Worm (Caenorhabditis elegans) whole organism, L3 larva: ENCODE results near the gene C33H5.13.

Source experiments
- ama-1 ChIP-seq: fragments of 150-350 bp; optimal IDR thresholded peaks from 2 replicates; lab custom pipeline; 2018
- ceh-16 ChIP-seq: sonication (generic microtip); optimal IDR thresholded peaks from 2 replicates; lab custom pipeline; 2017; ENCODE audit warnings: missing biosample characterization, missing genetic modification characterization
- ceh-28 ChIP-seq: fragments of 150-350 bp; optimal IDR thresholded peaks from 2 replicates; lab custom pipeline; 2014; ENCODE audit warnings: missing biosample characterization, missing genetic modification reagents, missing genetic modification characterization
- daf-12 ChIP-seq: fragments of 150-350 bp; optimal IDR thresholded peaks from 2 replicates; lab custom pipeline; 2014; ENCODE audit warnings: missing biosample characterization, missing genetic modification reagents, missing genetic modification characterization
- egl-5 ChIP-seq: fragments of 150-350 bp; optimal IDR thresholded peaks from 2 replicates; lab custom pipeline; 2017; ENCODE audit warnings: missing biosample characterization, missing genetic modification reagents, missing genetic modification characterization, inconsistent platforms
- elt-1 ChIP-seq: fragments of 150-350 bp; optimal IDR thresholded peaks from 2 replicates; lab custom pipeline; 2014; ENCODE audit warnings: missing biosample characterization, missing genetic modification characterization
- elt-2 ChIP-seq: sonication (generic microtip); optimal IDR thresholded peaks from 2 replicates; lab custom pipeline; 2016; ENCODE audit warnings: missing genetic modification reagents, mild to moderate bottlenecking, missing genetic modification characterization, missing compliant biosample characterization
- elt-3 ChIP-seq, 3 experiments: fragments of 150-350 bp in 1 of 3; sonication (generic microtip) in 2 of 3; optimal IDR thresholded peaks; 2 replicates in 2 of 3; 4 replicates in 1 of 3; lab custom pipeline; 2014 to 2017; ENCODE audit warnings: missing biosample characterization in 3 of 3, missing genetic modification characterization in 3 of 3
- eor-1 ChIP-seq, 2 experiments: fragments of 150-350 bp; optimal IDR thresholded peaks; 2 replicates each; lab custom pipeline; 2014 to 2018; ENCODE audit warnings: missing biosample characterization in 2 of 2, missing genetic modification characterization in 2 of 2
- fkh-10 ChIP-seq: sonication (generic microtip); optimal IDR thresholded peaks from 2 replicates; lab custom pipeline; 2017; ENCODE audit warnings: missing biosample characterization, missing genetic modification reagents, missing genetic modification characterization
- hmg-11 ChIP-seq: sonication (generic microtip); optimal IDR thresholded peaks from 2 replicates; lab custom pipeline; 2016; ENCODE audit warnings: missing genetic modification characterization, missing compliant biosample characterization
- jun-1 ChIP-seq: fragments of 150-350 bp; optimal IDR thresholded peaks from 2 replicates; lab custom pipeline; 2014; ENCODE audit warnings: missing biosample characterization, missing genetic modification reagents, missing genetic modification characterization
- lin-15B ChIP-seq: fragments of 150-350 bp; optimal IDR thresholded peaks from 2 replicates; lab custom pipeline; 2014; ENCODE audit warnings: missing biosample characterization, missing genetic modification characterization
- lin-39 ChIP-seq: fragments of 150-350 bp; optimal IDR thresholded peaks from 2 replicates; lab custom pipeline; 2018; ENCODE audit warnings: missing biosample characterization, missing genetic modification reagents, missing genetic modification characterization
- mdl-1 ChIP-seq: fragments of 150-350 bp; optimal IDR thresholded peaks from 2 replicates; lab custom pipeline; 2014; ENCODE audit warnings: missing biosample characterization, missing genetic modification characterization
- mml-1 ChIP-seq: fragments of 150-350 bp; sonication (generic microtip); optimal IDR thresholded peaks from 3 replicates; lab custom pipeline; 2014; ENCODE audit warnings: missing biosample characterization, missing genetic modification characterization
- nfya-1 ChIP-seq: sonication (generic microtip); optimal IDR thresholded peaks from 2 replicates; lab custom pipeline; 2017; ENCODE audit warnings: missing genetic modification characterization, mild to moderate bottlenecking, missing compliant biosample characterization, antibody characterized with exemption, moderate library complexity; ENCODE audit not compliant: insufficient read depth
- nhr-11 ChIP-seq: fragments of 150-350 bp; optimal IDR thresholded peaks from 2 replicates; lab custom pipeline; 2014; ENCODE audit warnings: missing biosample characterization, missing genetic modification characterization
- nhr-23 ChIP-seq: fragments of 150-350 bp; optimal IDR thresholded peaks from 2 replicates; lab custom pipeline; 2014; ENCODE audit warnings: missing biosample characterization, missing genetic modification reagents, missing genetic modification characterization
- nhr-25 ChIP-seq: sonication (generic microtip); optimal IDR thresholded peaks from 2 replicates; lab custom pipeline; 2017; ENCODE audit warnings: missing biosample characterization, missing genetic modification characterization
- nhr-67 ChIP-seq: fragments of 150-350 bp; optimal IDR thresholded peaks from 2 replicates; lab custom pipeline; 2014; ENCODE audit warnings: missing biosample characterization, missing genetic modification characterization
- nhr-76 ChIP-seq: fragments of 150-350 bp; sonication (generic microtip); optimal IDR thresholded peaks from 5 replicates; lab custom pipeline; 2014; ENCODE audit warnings: missing biosample characterization, missing genetic modification characterization
- nhr-77 ChIP-seq: fragments of 150-350 bp; optimal IDR thresholded peaks from 2 replicates; lab custom pipeline; 2014; ENCODE audit warnings: missing biosample characterization, missing genetic modification characterization
- pha-4 ChIP-seq: fragments of 150-350 bp; optimal IDR thresholded peaks from 2 replicates; lab custom pipeline; 2014; ENCODE audit warnings: missing biosample characterization, missing genetic modification reagents, missing genetic modification characterization
- pqm-1 ChIP-seq: fragments of 150-350 bp; optimal IDR thresholded peaks from 2 replicates; lab custom pipeline; 2017; ENCODE audit warnings: missing biosample characterization, missing genetic modification characterization, inconsistent platforms
- sea-2 ChIP-seq: fragments of 150-350 bp; sonication (generic microtip); optimal IDR thresholded peaks from 4 replicates; lab custom pipeline; 2014; ENCODE audit warnings: missing biosample characterization, missing genetic modification reagents, missing genetic modification characterization
- skn-1 ChIP-seq: fragments of 150-350 bp; optimal IDR thresholded peaks from 2 replicates; lab custom pipeline; 2014; ENCODE audit warnings: missing biosample characterization, missing genetic modification characterization
- snpc-4 ChIP-seq: fragments of 150-350 bp; optimal IDR thresholded peaks from 2 replicates; lab custom pipeline; 2014; ENCODE audit warnings: missing biosample characterization, missing genetic modification characterization
- unc-39 ChIP-seq: sonication (generic microtip); optimal IDR thresholded peaks from 4 replicates; lab custom pipeline; 2017; ENCODE audit warnings: missing biosample characterization, missing genetic modification characterization
- unc-62 ChIP-seq: fragments of 150-350 bp; sonication (generic microtip); optimal IDR thresholded peaks from 4 replicates; lab custom pipeline; 2014; ENCODE audit warnings: missing biosample characterization, missing genetic modification reagents, missing genetic modification characterization
- zag-1 ChIP-seq: fragments of 150-350 bp; optimal IDR thresholded peaks from 2 replicates; lab custom pipeline; 2014; ENCODE audit warnings: missing biosample characterization, missing genetic modification characterization
- ztf-4 ChIP-seq: fragments of 150-350 bp; optimal IDR thresholded peaks from 2 replicates; lab custom pipeline; 2014; ENCODE audit warnings: missing biosample characterization, missing genetic modification characterization

Gene C33H5.13

ce11 chrIV:7834625-7835228, 42.7 kb upstream of the C33H5.13 start, which contains the start of gene erp-44.2:
Gene erp-44.2 (minus strand): TSS chrIV:7834675.
- no peak for TF ChIP-seq mml-1 (tag; lab: Kevin White, UChicago)
- no peak for TF ChIP-seq ama-1 (lab: Kevin White, UChicago)
- TF ChIP-seq skn-1 (tag; lab: Kevin White, UChicago) = no peak
- no peak for TF ChIP-seq fkh-10
- TF ChIP-seq nhr-77 (tag; lab: Kevin White, UChicago) = no peak
- TF ChIP-seq pha-4 (tag; lab: Kevin White, UChicago) = peak; percentile 93

DNA sequence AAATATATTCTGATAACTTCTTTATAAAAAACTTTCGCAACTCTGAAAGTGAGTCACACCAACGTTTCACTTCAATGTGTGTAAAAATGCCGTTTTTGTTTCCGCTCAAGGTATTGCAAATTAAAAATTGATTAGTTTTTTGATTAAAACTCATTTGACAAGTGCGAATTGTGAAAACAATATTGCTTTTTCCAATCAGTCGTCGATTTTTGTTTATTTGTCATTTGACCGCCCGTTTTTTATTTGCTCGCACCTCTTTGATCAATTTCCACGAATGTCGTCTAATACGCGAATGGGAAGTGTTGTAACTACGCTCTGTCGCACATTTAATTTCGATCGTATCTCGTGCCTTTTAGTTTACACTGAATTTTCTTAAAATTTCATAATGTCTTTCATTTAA, 38.1 kb upstream of the C33H5.13 start, which contains the start of gene mvb-12:
TSS of gene mvb-12 (plus strand) at position 375 of the 400 bp plus-strand sequence.
- peak; percentile 43 for TF ChIP-seq lin-15B
- no peak for TF ChIP-seq ceh-16 (tag; lab: Kevin White, UChicago)
- peak; percentile 23 for TF ChIP-seq hmg-11 (tag; lab: Kevin White, UChicago)
- peak; percentile 38 for TF ChIP-seq snpc-4 (tag; lab: Kevin White, UChicago)
- TF ChIP-seq nfya-1 (tag; lab: Kevin White, UChicago) = peak; percentile 42
- TF ChIP-seq pha-4 (tag; lab: Kevin White, UChicago) = peak; percentile 80
- TF ChIP-seq egl-5 = peak; percentile 57
- TF ChIP-seq nhr-11 (tag; lab: Kevin White, UChicago) = no peak
- peak; percentile 41 for TF ChIP-seq elt-2 (tag; lab: Kevin White, UChicago)
- no peak for TF ChIP-seq daf-12 (tag; lab: Kevin White, UChicago)
- no peak for TF ChIP-seq lin-39 (tag; lab: Kevin White, UChicago)

- TF ChIP-seq egl-5 = no peak
- no peak for TF ChIP-seq zag-1 (tag; lab: Kevin White, UChicago)
- peak; percentile 83 for TF ChIP-seq elt-2 (tag; lab: Kevin White, UChicago)
- no peak for TF ChIP-seq jun-1 (tag; lab: Kevin White, UChicago)
- TF ChIP-seq, all 47 proteins: peak for 1
These were observed 37.3 kb upstream of the C33H5.13 start, which contains the start of gene C06A6.4 for ce11 chrIV:7829275-7829938. Gene C06A6.4 (minus strand): TSS chrIV:7829298.

ce11 chrIV:7824649-7825048, 32.6 kb upstream of the C33H5.13 start:
- TF ChIP-seq elt-3 (tag; optimal IDR thresholded peaks at IDR 0.05; lab: Kevin White, UChicago) (no peak), nhr-23 (tag; lab: Kevin White, UChicago) (peak; percentile 53), nhr-25 (tag; lab: Kevin White, UChicago) (peak; percentile 16)

ce11 chrIV:7822524-7822923, 30.5 kb upstream of the C33H5.13 start, which contains the start of gene T14A8.2:
Gene T14A8.2 (minus strand): TSS chrIV:7822624.
- TF ChIP-seq ztf-4 (no peak), unc-39 (tag; lab: Kevin White, UChicago) (no peak), pqm-1 (tag; lab: Kevin White, UChicago) (no peak)

DNA sequence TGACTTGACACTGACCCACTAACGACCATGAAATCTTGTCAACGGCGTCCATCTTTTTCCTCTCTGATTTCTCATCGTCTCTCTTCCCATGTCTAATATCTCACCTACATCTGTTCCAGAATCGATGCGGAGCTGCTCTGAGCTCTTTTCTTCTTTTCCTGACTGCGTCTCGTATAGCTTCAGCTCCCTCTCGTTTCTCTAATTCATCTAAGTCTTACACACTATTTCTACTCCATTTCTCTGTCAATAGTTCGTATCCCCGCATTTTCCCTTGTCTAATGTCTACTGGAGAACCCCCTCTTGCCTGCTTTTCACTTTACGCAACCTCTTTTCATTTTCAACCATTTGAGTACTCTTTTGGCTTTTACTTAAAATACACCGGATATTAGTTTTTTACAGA, 25.8 kb upstream of the C33H5.13 start, which contains the start of gene ric-3:
TSS of gene ric-3 (plus strand) at position 400 of the 400 bp plus-strand sequence.
- TF ChIP-seq ceh-28 (tag; lab: Kevin White, UChicago) (peak; percentile 58), sea-2 (GFP tag; lab: Kevin White, UChicago) (no peak), hmg-11 (tag; lab: Kevin White, UChicago) (peak; percentile 90), nhr-67 (tag; lab: Kevin White, UChicago) (no peak), mdl-1 (peak; percentile 29), pha-4 (tag; lab: Kevin White, UChicago) (peak; percentile 51), elt-3 (tag; optimal IDR thresholded peaks at IDR 0.05; lab: Kevin White, UChicago) (no peak), lin-39 (tag; lab: Kevin White, UChicago) (peak; percentile 84), snpc-4 (tag; lab: Kevin White, UChicago) (peak; percentile 40), unc-62 (peak; percentile 44), jun-1 (tag; lab: Kevin White, UChicago) (no peak), eor-1 (tag; optimal IDR thresholded peaks at IDR 0.05; lab: Kevin White, UChicago) (no peak), lin-15B (peak; percentile 42), nhr-76 (tag; lab: Kevin White, UChicago) (no peak), nfya-1 (tag; lab: Kevin White, UChicago) (peak; percentile 81), mml-1 (tag; lab: Kevin White, UChicago) (no peak), elt-1 (no peak)
- TF ChIP-seq, all 47 proteins: peak for 9
